Fruit fly (Drosophila melanogaster) whole organism, embryonic: ENCODE measurements around the gene CG3184.

Source experiments
- Bgb ChIP-seq: fragments of 200-800 bp; sonication (Bioruptor generic); IDR thresholded peaks from 2 replicates; pipeline ENCODE4 v1.3.6; 2022; ENCODE audit warnings: missing biosample characterization, missing genetic modification characterization; ENCODE audit not compliant: partially characterized antibody
- Blimp-1 ChIP-seq: fragments of 200-800 bp; sonication (Bioruptor generic); optimal IDR thresholded peaks from 3 replicates; lab custom pipeline; 2018; ENCODE audit warnings: missing biosample characterization, missing genetic modification characterization, mild to moderate bottlenecking, moderate library complexity, missing genetic modification reagents
- C15 ChIP-seq: fragments of 200-800 bp; sonication (Bioruptor generic); IDR thresholded peaks from 3 replicates; pipeline ENCODE4 v1.3.6; 2022; ENCODE audit warnings: missing biosample characterization, missing genetic modification characterization
- CG10979 ChIP-seq: fragments of 200-800 bp; sonication (Bioruptor generic); optimal IDR thresholded peaks from 2 replicates; lab custom pipeline; 2018; ENCODE audit warnings: missing biosample characterization, mild to moderate bottlenecking, missing genetic modification characterization, moderate library complexity
- CG11695 ChIP-seq: fragments of 200-800 bp; sonication (Bioruptor generic); IDR thresholded peaks from 3 replicates; pipeline ENCODE4 v1.3.6; 2022; ENCODE audit warnings: missing biosample characterization, missing genetic modification characterization
- CG1233 ChIP-seq: fragments of 200-800 bp; sonication (Bioruptor generic); optimal IDR thresholded peaks from 4 replicates; lab custom pipeline; 2018; ENCODE audit warnings: missing biosample characterization, mild to moderate bottlenecking, missing genetic modification characterization
- CG13424 ChIP-seq: fragments of 200-800 bp; sonication (Bioruptor generic); optimal IDR thresholded peaks from 2 replicates; lab custom pipeline; 2019; ENCODE audit warnings: missing biosample characterization, mild to moderate bottlenecking, missing genetic modification characterization, moderate library complexity
- CG14860 ChIP-seq: fragments of 200-800 bp; sonication (Bioruptor generic); IDR thresholded peaks from 3 replicates; pipeline ENCODE4 v1.3.6; 2022; ENCODE audit warnings: missing biosample characterization, missing genetic modification characterization; ENCODE audit not compliant: partially characterized antibody
- CG17612 ChIP-seq: fragments of 200-800 bp; sonication (Bioruptor generic); IDR thresholded peaks from 2 replicates; pipeline ENCODE4 v1.3.6; 2022; ENCODE audit warnings: missing biosample characterization, missing genetic modification characterization
- CG18599 ChIP-seq: fragments of 200-800 bp; sonication (Bioruptor generic); optimal IDR thresholded peaks from 3 replicates; lab custom pipeline; 2017; ENCODE audit warnings: missing biosample characterization, missing genetic modification characterization, mild to moderate bottlenecking, moderate library complexity, missing genetic modification reagents
- CG18764 ChIP-seq: fragments of 200-800 bp; sonication (Bioruptor generic); optimal IDR thresholded peaks from 3 replicates; lab custom pipeline; 2016; ENCODE audit warnings: missing biosample characterization, missing genetic modification characterization
- CG7745 ChIP-seq: fragments of 200-800 bp; sonication (Bioruptor generic); optimal IDR thresholded peaks from 2 replicates; lab custom pipeline; 2018; ENCODE audit warnings: missing biosample characterization, mild to moderate bottlenecking, missing genetic modification characterization, moderate library complexity
- CG8290 ChIP-seq, 3 experiments: fragments of 200-800 bp; sonication (Bioruptor generic); optimal IDR thresholded peaks; 2 replicates each; lab custom pipeline; 2016 to 2019; ENCODE audit warnings: missing biosample characterization in 3 of 3, missing genetic modification characterization in 3 of 3, mild to moderate bottlenecking in 2 of 3, moderate library complexity in 1 of 3
- D ChIP-seq, 2 experiments: fragments of 200-800 bp in 1 of 2; fragments of >200 bp in 1 of 2; sonication (Bioruptor generic) in 1 of 2; optimal IDR thresholded peaks; 2 replicates in 1 of 2; 3 replicates in 1 of 2; lab custom pipeline; 2017; ENCODE audit warnings: mild to moderate bottlenecking in 1 of 2, missing biosample characterization in 1 of 2, missing genetic modification characterization in 1 of 2, missing genetic modification reagents in 1 of 2
- Eip74EF ChIP-seq, 2 experiments: fragments of 200-800 bp in 1 of 2; fragments of >200 bp in 1 of 2; sonication (Bioruptor generic) in 1 of 2; optimal IDR thresholded peaks; 2 replicates each; lab custom pipeline; 2017 to 2019; ENCODE audit warnings: missing biosample characterization in 2 of 2, missing genetic modification characterization in 2 of 2, mild to moderate bottlenecking in 1 of 2, moderate library complexity in 1 of 2
- Ets97D ChIP-seq: fragments of 200-800 bp; sonication (Bioruptor generic); optimal IDR thresholded peaks from 3 replicates; lab custom pipeline; 2016; ENCODE audit warnings: missing biosample characterization, missing genetic modification characterization
- H15 ChIP-seq: fragments of 200-800 bp; sonication (Bioruptor generic); IDR thresholded peaks from 3 replicates; pipeline ENCODE4 v1.3.6; 2022; ENCODE audit warnings: missing biosample characterization, missing genetic modification characterization
- HmgZ ChIP-seq: fragments of 200-800 bp; sonication (Bioruptor generic); optimal IDR thresholded peaks from 2 replicates; lab custom pipeline; 2018; ENCODE audit warnings: missing biosample characterization, mild to moderate bottlenecking, missing genetic modification characterization
- Lpt ChIP-seq: fragments of >200 bp; optimal IDR thresholded peaks from 2 replicates; lab custom pipeline; 2018; ENCODE audit warnings: missing biosample characterization, missing genetic modification characterization
- Side ChIP-seq: fragments of 200-800 bp; sonication (Bioruptor generic); optimal IDR thresholded peaks from 2 replicates; lab custom pipeline; 2016; ENCODE audit warnings: missing biosample characterization, missing genetic modification characterization
- Spps ChIP-seq: fragments of 200-800 bp; sonication (Bioruptor generic); optimal IDR thresholded peaks from 2 replicates; lab custom pipeline; 2018; ENCODE audit warnings: missing biosample characterization, mild to moderate bottlenecking, missing genetic modification characterization
- Sry-β ChIP-seq: fragments of 200-800 bp; sonication (Bioruptor generic); optimal IDR thresholded peaks from 2 replicates; lab custom pipeline; 2018; ENCODE audit warnings: missing biosample characterization, mild to moderate bottlenecking, missing genetic modification characterization, moderate library complexity
- Sry-δ ChIP-seq: fragments of 200-800 bp; sonication (Bioruptor generic); optimal IDR thresholded peaks from 2 replicates; lab custom pipeline; 2016; ENCODE audit warnings: missing biosample characterization, missing genetic modification characterization
- Stat92E ChIP-seq, 3 experiments: fragments of >200 bp in 2 of 3; fragments of 200-800 bp in 1 of 3; sonication (Bioruptor generic) in 1 of 3; optimal IDR thresholded peaks; 2 replicates each; lab custom pipeline; 2017 to 2019; ENCODE audit warnings: missing biosample characterization in 3 of 3, missing genetic modification characterization in 3 of 3, mild to moderate bottlenecking in 1 of 3, moderate library complexity in 1 of 3
- Vsx1 ChIP-seq: fragments of 200-800 bp; sonication (Bioruptor generic); optimal IDR thresholded peaks from 2 replicates; lab custom pipeline; 2017; ENCODE audit warnings: missing biosample characterization, mild to moderate bottlenecking, missing genetic modification characterization, missing genetic modification reagents
- abd-A ChIP-seq: fragments of 200-800 bp; sonication (Bioruptor generic); optimal IDR thresholded peaks from 3 replicates; lab custom pipeline; 2019; ENCODE audit warnings: missing biosample characterization, mild to moderate bottlenecking, missing genetic modification characterization, moderate library complexity
- ase ChIP-seq: fragments of 200-800 bp; sonication (Bioruptor generic); IDR thresholded peaks from 3 replicates; pipeline ENCODE4 v1.3.6; 2022; ENCODE audit warnings: missing biosample characterization, missing genetic modification characterization
- ato ChIP-seq: fragments of 200-800 bp; sonication (Bioruptor generic); IDR thresholded peaks from 2 replicates; pipeline ENCODE4 v1.3.6; 2022; ENCODE audit warnings: missing biosample characterization, missing genetic modification characterization; ENCODE audit not compliant: partially characterized antibody
- btn ChIP-seq: fragments of 200-800 bp; sonication (Bioruptor generic); optimal IDR thresholded peaks from 2 replicates; lab custom pipeline; 2016; ENCODE audit warnings: missing biosample characterization, missing genetic modification characterization
- cas ChIP-seq: fragments of 200-800 bp; sonication (Bioruptor generic); IDR thresholded peaks from 2 replicates; pipeline ENCODE4 v1.3.6; 2022; ENCODE audit warnings: missing biosample characterization, missing genetic modification characterization
- corto ChIP-seq: fragments of 200-800 bp; sonication (Bioruptor generic); optimal IDR thresholded peaks from 2 replicates; lab custom pipeline; 2016; ENCODE audit warnings: missing biosample characterization, mild to moderate bottlenecking, missing genetic modification characterization, moderate library complexity
- fu2 ChIP-seq: fragments of 200-800 bp; sonication (Bioruptor generic); optimal IDR thresholded peaks from 2 replicates; lab custom pipeline; 2016; ENCODE audit warnings: missing biosample characterization, missing genetic modification characterization
- hb ChIP-seq: fragments of 200-800 bp; sonication (Bioruptor generic); IDR thresholded peaks from 3 replicates; pipeline ENCODE4 v1.3.6; 2022; ENCODE audit warnings: missing biosample characterization, missing genetic modification characterization; ENCODE audit not compliant: partially characterized antibody
- insv ChIP-seq, 2 experiments: fragments of 200-800 bp; sonication (Bioruptor generic); optimal IDR thresholded peaks; 3 replicates each; lab custom pipeline; 2016 to 2018; ENCODE audit warnings: missing biosample characterization in 2 of 2, missing genetic modification characterization in 2 of 2
- jumu ChIP-seq: fragments of 200-800 bp; sonication (Bioruptor generic); optimal IDR thresholded peaks from 3 replicates; lab custom pipeline; 2016; ENCODE audit warnings: missing biosample characterization, missing genetic modification characterization
- kah ChIP-seq: fragments of 200-800 bp; sonication (Bioruptor generic); optimal IDR thresholded peaks from 2 replicates; lab custom pipeline; 2018; ENCODE audit warnings: missing biosample characterization, mild to moderate bottlenecking, missing genetic modification characterization
- kni ChIP-seq: fragments of 200-800 bp; sonication (Bioruptor generic); optimal IDR thresholded peaks from 3 replicates; lab custom pipeline; 2017; ENCODE audit warnings: mild to moderate bottlenecking, missing biosample characterization, missing genetic modification reagents, missing genetic modification characterization
- lbe ChIP-seq: fragments of 200-800 bp; sonication (Bioruptor generic); optimal IDR thresholded peaks from 2 replicates; lab custom pipeline; 2016; ENCODE audit warnings: missing biosample characterization, mild to moderate bottlenecking, missing genetic modification characterization
- lilli ChIP-seq: fragments of 200-800 bp; sonication (Bioruptor generic); optimal IDR thresholded peaks from 3 replicates; lab custom pipeline; 2016; ENCODE audit warnings: missing biosample characterization, missing genetic modification characterization
- mirr ChIP-seq: fragments of 200-800 bp; sonication (Bioruptor generic); optimal IDR thresholded peaks from 3 replicates; lab custom pipeline; 2018; ENCODE audit warnings: missing biosample characterization, mild to moderate bottlenecking, missing genetic modification characterization
- nmo ChIP-seq: fragments of 200-800 bp; sonication (Bioruptor generic); optimal IDR thresholded peaks from 2 replicates; lab custom pipeline; 2018; ENCODE audit warnings: missing biosample characterization, mild to moderate bottlenecking, missing genetic modification characterization, moderate library complexity
- nom ChIP-seq: fragments of 200-800 bp; sonication (Bioruptor generic); optimal IDR thresholded peaks from 2 replicates; lab custom pipeline; 2017; ENCODE audit warnings: missing biosample characterization, missing genetic modification characterization, mild to moderate bottlenecking, moderate library complexity, missing genetic modification reagents
- prd ChIP-seq, 3 experiments: fragments of >200 bp in 2 of 3; fragments of 200-800 bp in 1 of 3; sonication (Bioruptor generic) in 1 of 3; optimal IDR thresholded peaks in 2 of 3; IDR thresholded peaks in 1 of 3; 2 replicates in 2 of 3; 3 replicates in 1 of 3; pipeline versions ENCODE4 v1.3.6 to Lab custom; 2017 to 2022; ENCODE audit warnings: missing biosample characterization in 1 of 3, missing genetic modification characterization in 1 of 3
- repo ChIP-seq: fragments of 200-800 bp; sonication (Bioruptor generic); optimal IDR thresholded peaks from 2 replicates; lab custom pipeline; 2016; ENCODE audit warnings: missing biosample characterization, missing genetic modification characterization
- sob ChIP-seq: fragments of 200-800 bp; sonication (Bioruptor generic); IDR thresholded peaks from 2 replicates; pipeline ENCODE4 v1.3.6; 2022; ENCODE audit warnings: missing biosample characterization, missing genetic modification characterization

CG3184 gene

DNA sequence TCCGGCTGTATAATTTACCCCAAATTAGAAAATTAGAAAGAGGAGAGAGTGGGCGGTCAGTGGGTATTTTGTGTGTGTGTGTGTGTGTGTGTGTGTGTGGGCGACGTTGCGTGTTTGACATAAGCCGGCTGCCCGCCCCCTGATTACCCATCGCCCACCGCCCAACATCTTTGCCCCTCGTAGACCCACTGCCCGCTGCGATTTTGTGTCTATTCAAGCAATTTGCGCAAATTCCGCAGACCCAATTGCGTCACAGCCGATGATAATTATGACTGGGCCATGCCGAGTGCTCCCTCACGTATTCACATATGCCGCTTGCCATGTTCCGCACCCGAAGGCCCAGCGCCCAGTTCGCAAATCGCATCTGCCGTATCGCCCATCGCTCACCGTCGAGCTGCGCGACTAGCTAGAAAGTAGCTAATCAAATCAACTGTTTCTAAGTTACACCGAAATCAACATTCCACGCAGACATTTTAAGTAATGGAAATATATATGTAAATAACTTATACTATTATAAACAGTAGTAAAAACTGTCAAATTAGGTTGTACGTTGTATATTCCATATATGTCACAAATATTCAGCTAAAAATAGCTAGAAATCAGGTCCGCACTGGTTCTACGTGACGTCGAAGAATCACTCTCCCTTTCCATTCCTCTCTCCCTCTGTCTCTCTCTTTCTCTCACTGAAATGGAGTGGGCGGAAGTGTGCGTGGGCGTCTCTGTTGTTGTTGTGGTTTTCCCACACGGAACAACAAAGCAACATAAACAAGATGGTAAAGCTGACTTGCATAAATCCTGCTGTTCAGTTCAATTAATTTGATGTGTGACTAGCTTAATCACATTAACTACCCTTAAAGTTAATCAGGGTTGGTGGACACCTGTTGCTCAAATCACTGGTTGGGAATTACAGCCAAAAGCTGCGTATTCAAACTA is 31.7 kb downstream of the CG3184 start (continued):
- TF ChIP-seq btn, result no peak
- TF ChIP-seq kah (GFP tag; lab: Kevin White, UChicago), result no peak
- TF ChIP-seq CG11695 (GFP tag; lab: Robert Waterston, UW), result no peak
- no peak for TF ChIP-seq cas (GFP tag; lab: Robert Waterston, UW)
- TF ChIP-seq fu2 (GFP tag; lab: Kevin White, UChicago), result no peak
- no peak for TF ChIP-seq ato (GFP tag; lab: Robert Waterston, UW)
- no peak for TF ChIP-seq Sry-δ (GFP tag; lab: Kevin White, UChicago)
- no peak for TF ChIP-seq Bgb (GFP tag; lab: Robert Waterston, UW)
- TF ChIP-seq insv (GFP tag; optimal IDR thresholded peaks at IDR 0.05; lab: Kevin White, UChicago), result no peak
- no peak for TF ChIP-seq repo
- TF ChIP-seq CG8290 (GFP tag; optimal IDR thresholded peaks at IDR 0.05; lab: Kevin White, UChicago), result no peak
- TF ChIP-seq CG8290 (tag; optimal IDR thresholded peaks at IDR 0.05; lab: Kevin White, UChicago), result peak in 1 of 2 experiments; percentile 1
- TF ChIP-seq Ets97D, result no peak
- TF ChIP-seq ase (GFP tag; lab: Robert Waterston, UW), result no peak
- no peak for TF ChIP-seq corto
- peak; percentile 52 for TF ChIP-seq nmo (GFP tag; lab: Kevin White, UChicago)
- no peak for TF ChIP-seq Spps
- TF ChIP-seq lbe, result peak; percentile 46
- TF ChIP-seq CG10979 (tag; lab: Kevin White, UChicago), result peak; percentile 22
- no peak for TF ChIP-seq jumu
- no peak for TF ChIP-seq C15 (GFP tag; lab: Robert Waterston, UW)
- TF ChIP-seq H15, result no peak
- TF ChIP-seq CG18764 (GFP tag; lab: Kevin White, UChicago), result no peak
- TF ChIP-seq Lpt (GFP tag; lab: Kevin White, UChicago), result no peak
- no peak for TF ChIP-seq Vsx1
- TF ChIP-seq lilli (GFP tag; lab: Kevin White, UChicago), result peak; percentile 45
- peak; percentile 47 for TF ChIP-seq abd-A
- no peak for TF ChIP-seq CG7745 (tag; lab: Kevin White, UChicago)
- no peak for TF ChIP-seq Side (GFP tag; lab: Kevin White, UChicago)
- TF ChIP-seq mirr (GFP tag; lab: Kevin White, UChicago), result no peak
- TF ChIP-seq Blimp-1 (GFP tag; lab: Kevin White, UChicago), result peak; percentile 94
- TF ChIP-seq nom, result peak; percentile 63
- peak in 1 of 2 experiments; percentile 63 for TF ChIP-seq Eip74EF (GFP tag; optimal IDR thresholded peaks at IDR 0.05; lab: Kevin White, UChicago)
- TF ChIP-seq CG14860 (GFP tag; lab: Robert Waterston, UW), result no peak
- TF ChIP-seq Stat92E (GFP tag; optimal IDR thresholded peaks at IDR 0.05; lab: Kevin White, UChicago), result peak in 1 of 3 experiments; percentile 26
- no peak for TF ChIP-seq prd (optimal IDR thresholded peaks at IDR 0.05; lab: Kevin White, UChicago)
- TF ChIP-seq prd (GFP tag; IDR thresholded peaks at IDR 0.05; lab: Robert Waterston, UW), result 0 out of 3 replicates have a peak, but pooled peaks have one; percentile 7
- peak; percentile 63 for TF ChIP-seq CG13424 (tag; lab: Kevin White, UChicago)
- TF ChIP-seq D (optimal IDR thresholded peaks at IDR 0.05; lab: Kevin White, UChicago), result no peak
- no peak for TF ChIP-seq D (GFP tag; optimal IDR thresholded peaks at IDR 0.05; lab: Kevin White, UChicago)
- TF ChIP-seq CG1233 (GFP tag; lab: Kevin White, UChicago), result peak; percentile 33
- no peak; the same call in 1 of the 2 replicates for TF ChIP-seq sob
- no peak for TF ChIP-seq CG17612 (GFP tag; lab: Robert Waterston, UW)
- no peak for TF ChIP-seq kni (GFP tag; lab: Kevin White, UChicago)
- peak; percentile 78 for TF ChIP-seq CG18599 (GFP tag; lab: Kevin White, UChicago)
- peak; percentile 55 for TF ChIP-seq HmgZ
- peak; percentile 95 for TF ChIP-seq Sry-β (GFP tag; lab: Kevin White, UChicago)
- TF ChIP-seq hb (GFP tag; lab: Robert Waterston, UW), result no peak
